Worm (Caenorhabditis elegans) whole organism, young adult: ENCODE results near the gene nlp-7.

ENCODE experiments used
- B0336.3 ChIP-seq: fragments of 200-800 bp; sonication (Bioruptor generic); IDR thresholded peaks from 2 replicates; pipeline ENCODE4 v1.3.6; 2022; ENCODE audit warnings: missing genetic modification characterization, missing compliant biosample characterization
- F52B5.7 ChIP-seq: sonication (generic microtip); optimal IDR thresholded peaks from 2 replicates; lab custom pipeline; 2016; ENCODE audit warnings: mild to moderate bottlenecking, missing genetic modification characterization, missing compliant biosample characterization
- F57C9.4 ChIP-seq: sonication (generic microtip); optimal IDR thresholded peaks from 2 replicates; lab custom pipeline; 2017; ENCODE audit warnings: mild to moderate bottlenecking, missing genetic modification characterization, missing compliant biosample characterization
- Y53G8AR.9 ChIP-seq: fragments of 200-800 bp; sonication (Bioruptor generic); conservative IDR thresholded peaks from 2 replicates; pipeline ENCODE4 v1.3.6; 2022; ENCODE audit warnings: missing genetic modification reagents, missing genetic modification characterization, missing compliant biosample characterization
- Y95B8A.8 ChIP-seq: fragments of 200-800 bp; sonication (Bioruptor generic); IDR thresholded peaks from 2 replicates; pipeline ENCODE4 v1.3.6; 2022; ENCODE audit warnings: missing genetic modification reagents, missing genetic modification characterization, missing compliant biosample characterization
- aptf-3 ChIP-seq: fragments of 200-800 bp; sonication (Bioruptor generic); IDR thresholded peaks from 2 replicates; pipeline ENCODE4 v1.3.6; 2022; ENCODE audit warnings: missing genetic modification characterization, missing compliant biosample characterization
- atf-7 ChIP-seq: sonication (generic microtip); optimal IDR thresholded peaks from 2 replicates; lab custom pipeline; 2017; ENCODE audit warnings: mild to moderate bottlenecking, missing genetic modification characterization, missing compliant biosample characterization
- athp-1 ChIP-seq: sonication (generic microtip); optimal IDR thresholded peaks from 2 replicates; lab custom pipeline; 2017; ENCODE audit warnings: mild to moderate bottlenecking, missing genetic modification characterization, missing compliant biosample characterization
- attf-3 ChIP-seq: fragments of 200-800 bp; sonication (Bioruptor generic); conservative IDR thresholded peaks from 2 replicates; pipeline ENCODE4 v1.3.6; 2022; ENCODE audit warnings: missing genetic modification reagents, missing genetic modification characterization, missing compliant biosample characterization
- attf-5 ChIP-seq: fragments of 200-800 bp; sonication (Bioruptor generic); optimal IDR thresholded peaks from 2 replicates; lab custom pipeline; 2018; ENCODE audit warnings: mild to moderate bottlenecking, missing genetic modification characterization, missing compliant biosample characterization
- bed-2 ChIP-seq: fragments of 200-800 bp; sonication (Bioruptor generic); IDR thresholded peaks from 2 replicates; pipeline ENCODE4 v1.3.6; 2022; ENCODE audit warnings: missing genetic modification reagents, missing genetic modification characterization, missing compliant biosample characterization
- ccch-3 ChIP-seq: fragments of 200-800 bp; sonication (Bioruptor generic); optimal IDR thresholded peaks from 2 replicates; lab custom pipeline; 2018; ENCODE audit warnings: mild to moderate bottlenecking, missing genetic modification characterization, missing compliant biosample characterization
- cebp-2 ChIP-seq: fragments of 200-800 bp; sonication (Bioruptor generic); IDR thresholded peaks from 2 replicates; pipeline ENCODE4 v1.3.6; 2022; ENCODE audit warnings: missing genetic modification characterization, missing compliant biosample characterization
- ceh-27 ChIP-seq: fragments of 200-800 bp; sonication (Bioruptor generic); optimal IDR thresholded peaks from 2 replicates; lab custom pipeline; 2018; ENCODE audit warnings: mild to moderate bottlenecking, missing genetic modification characterization, moderate library complexity, missing compliant biosample characterization
- ceh-58 ChIP-seq: fragments of 200-800 bp; sonication (Bioruptor generic); IDR thresholded peaks from 2 replicates; pipeline ENCODE4 v1.3.6; 2022; ENCODE audit warnings: missing genetic modification characterization, missing compliant biosample characterization
- chd-7 ChIP-seq: sonication (generic microtip); optimal IDR thresholded peaks from 2 replicates; lab custom pipeline; 2016; ENCODE audit warnings: mild to moderate bottlenecking, missing genetic modification characterization, moderate library complexity, missing compliant biosample characterization
- die-1 ChIP-seq: sonication (generic microtip); optimal IDR thresholded peaks from 2 replicates; lab custom pipeline; 2016; ENCODE audit warnings: missing genotype, mild to moderate bottlenecking, missing genetic modification characterization, missing compliant biosample characterization
- dpff-1 ChIP-seq: sonication (generic microtip); optimal IDR thresholded peaks from 2 replicates; lab custom pipeline; 2017; ENCODE audit warnings: mild to moderate bottlenecking, missing genetic modification characterization, missing compliant biosample characterization
- dpl-1 ChIP-seq: fragments of 150-350 bp; optimal IDR thresholded peaks from 2 replicates; lab custom pipeline; 2014; ENCODE audit warnings: missing biosample characterization, missing genetic modification reagents, missing genetic modification characterization
- efl-1 ChIP-seq: fragments of 150-350 bp; optimal IDR thresholded peaks from 2 replicates; lab custom pipeline; 2014; ENCODE audit warnings: missing biosample characterization, missing genetic modification reagents, missing genetic modification characterization
- egrh-3 ChIP-seq: fragments of 200-800 bp; sonication (Bioruptor generic); IDR thresholded peaks from 2 replicates; pipeline ENCODE4 v1.3.6; 2022; ENCODE audit warnings: missing genetic modification reagents, missing genetic modification characterization, missing compliant biosample characterization
- hlh-26 ChIP-seq: fragments of 200-800 bp; sonication (Bioruptor generic); conservative IDR thresholded peaks from 2 replicates; pipeline ENCODE4 v1.3.6; 2022; ENCODE audit warnings: missing genetic modification reagents, missing genetic modification characterization, missing compliant biosample characterization
- hmg-1.2 ChIP-seq: fragments of 200-800 bp; sonication (Bioruptor generic); IDR thresholded peaks from 2 replicates; pipeline ENCODE4 v1.3.6; 2022; ENCODE audit warnings: missing genetic modification reagents, missing genetic modification characterization, missing compliant biosample characterization
- hmg-20 ChIP-seq: fragments of 200-800 bp; sonication (Bioruptor generic); IDR thresholded peaks from 2 replicates; pipeline ENCODE4 v1.3.6; 2022; ENCODE audit warnings: missing genetic modification reagents, missing genetic modification characterization, missing compliant biosample characterization
- lag-1 ChIP-seq: fragments of 200-800 bp; sonication (Bioruptor generic); IDR thresholded peaks from 2 replicates; pipeline ENCODE4 v1.3.6; 2022; ENCODE audit warnings: missing genetic modification reagents, missing genetic modification characterization, missing compliant biosample characterization
- let-607 ChIP-seq, 2 experiments: fragments of 200-800 bp in 1 of 2; sonication (Bioruptor generic) in 1 of 2; sonication (generic microtip) in 1 of 2; optimal IDR thresholded peaks; 2 replicates each; lab custom pipeline; 2016 to 2018; ENCODE audit warnings: mild to moderate bottlenecking in 2 of 2, missing compliant biosample characterization in 2 of 2, missing genetic modification characterization in 2 of 2, moderate library complexity in 2 of 2, missing genotype in 1 of 2
- lin-40 ChIP-seq: sonication (generic microtip); optimal IDR thresholded peaks from 2 replicates; lab custom pipeline; 2016; ENCODE audit warnings: missing genetic modification characterization, mild to moderate bottlenecking, missing compliant biosample characterization, missing genotype, missing genetic modification reagents
- lsy-27 ChIP-seq: sonication (generic microtip); optimal IDR thresholded peaks from 2 replicates; lab custom pipeline; 2017; ENCODE audit warnings: missing genetic modification characterization, mild to moderate bottlenecking, missing compliant biosample characterization, antibody characterized with exemption, missing genotype, borderline replicate concordance; ENCODE audit not compliant: insufficient read depth
- madf-10 ChIP-seq: sonication (generic microtip); optimal IDR thresholded peaks from 2 replicates; lab custom pipeline; 2016; ENCODE audit warnings: mild to moderate bottlenecking, missing genetic modification characterization, missing compliant biosample characterization
- madf-3 ChIP-seq: fragments of 200-800 bp; sonication (Bioruptor generic); IDR thresholded peaks from 2 replicates; pipeline ENCODE4 v1.3.6; 2022; ENCODE audit warnings: missing genetic modification reagents, missing genetic modification characterization, missing compliant biosample characterization
- mcd-1 ChIP-seq: fragments of 200-800 bp; sonication (Bioruptor generic); IDR thresholded peaks from 2 replicates; pipeline ENCODE4 v1.3.6; 2022; ENCODE audit warnings: missing genetic modification reagents, missing genetic modification characterization, missing compliant biosample characterization
- mel-28 ChIP-seq: sonication (generic microtip); optimal IDR thresholded peaks from 2 replicates; lab custom pipeline; 2016; ENCODE audit warnings: borderline replicate concordance, mild to moderate bottlenecking, missing genetic modification characterization, missing compliant biosample characterization
- mes-4 ChIP-seq: sonication (generic microtip); optimal IDR thresholded peaks from 2 replicates; lab custom pipeline; 2016; ENCODE audit warnings: missing genotype, missing genetic modification characterization, missing compliant biosample characterization
- nfya-2 ChIP-seq: fragments of 200-800 bp; sonication (Bioruptor generic); IDR thresholded peaks from 2 replicates; pipeline ENCODE4 v1.3.6; 2022; ENCODE audit warnings: missing genetic modification reagents, missing genetic modification characterization, missing compliant biosample characterization
- nfyb-1 ChIP-seq: fragments of 200-800 bp; sonication (Bioruptor generic); IDR thresholded peaks from 2 replicates; pipeline ENCODE4 v1.3.6; 2022; ENCODE audit warnings: missing genetic modification reagents, missing genetic modification characterization, missing compliant biosample characterization
- nhr-120 ChIP-seq: fragments of 200-800 bp; sonication (Bioruptor generic); IDR thresholded peaks from 2 replicates; pipeline ENCODE4 v1.3.6; 2022; ENCODE audit warnings: missing genetic modification characterization, missing compliant biosample characterization
- nhr-179 ChIP-seq: sonication (generic microtip); optimal IDR thresholded peaks from 2 replicates; lab custom pipeline; 2016; ENCODE audit warnings: mild to moderate bottlenecking, missing genetic modification characterization, missing compliant biosample characterization
- pbrm-1 ChIP-seq: fragments of 200-800 bp; sonication (Bioruptor generic); IDR thresholded peaks from 2 replicates; pipeline ENCODE4 v1.3.6; 2022; ENCODE audit warnings: missing genetic modification reagents, missing genetic modification characterization, missing compliant biosample characterization
- rcor-1 ChIP-seq: fragments of 200-800 bp; sonication (Bioruptor generic); IDR thresholded peaks from 2 replicates; pipeline ENCODE4 v1.3.6; 2022; ENCODE audit warnings: missing genetic modification reagents, missing genetic modification characterization, missing compliant biosample characterization
- sdz-38 ChIP-seq: sonication (generic microtip); optimal IDR thresholded peaks from 2 replicates; lab custom pipeline; 2016; ENCODE audit warnings: missing genotype, missing genetic modification characterization, missing compliant biosample characterization
- snpc-4 ChIP-seq, 5 experiments: fragments of 150-350 bp in 1 of 5; sonication (generic microtip) in 4 of 5; optimal IDR thresholded peaks; 2 replicates each; lab custom pipeline; 2014 to 2018; ENCODE audit warnings: missing genetic modification characterization in 5 of 5, missing biosample characterization in 3 of 5, antibody characterized with exemption in 2 of 5, mild to moderate bottlenecking in 2 of 5, missing compliant biosample characterization in 2 of 5, missing genotype in 2 of 5, moderate library complexity in 2 of 5, missing genetic modification reagents in 1 of 5
- sptf-2 ChIP-seq: fragments of 200-800 bp; sonication (Bioruptor generic); optimal IDR thresholded peaks from 2 replicates; lab custom pipeline; 2018; ENCODE audit warnings: mild to moderate bottlenecking, missing genetic modification characterization, missing compliant biosample characterization
- tbp1 ChIP-seq: fragments of 200-800 bp; sonication (Bioruptor generic); optimal IDR thresholded peaks from 2 replicates; lab custom pipeline; 2018; ENCODE audit warnings: mild to moderate bottlenecking, missing genetic modification characterization, missing compliant biosample characterization
- unc-130 ChIP-seq: sonication (generic microtip); optimal IDR thresholded peaks from 2 replicates; lab custom pipeline; 2016; ENCODE audit warnings: missing genetic modification reagents, missing genetic modification characterization, missing compliant biosample characterization
- ztf-18 ChIP-seq: sonication (generic microtip); optimal IDR thresholded peaks from 2 replicates; lab custom pipeline; 2016; ENCODE audit warnings: missing genotype, mild to moderate bottlenecking, missing genetic modification characterization, missing compliant biosample characterization
- ztf-22 ChIP-seq: fragments of 200-800 bp; sonication (Bioruptor generic); optimal IDR thresholded peaks from 2 replicates; lab custom pipeline; 2018; ENCODE audit warnings: mild to moderate bottlenecking, missing genetic modification characterization, moderate library complexity, missing compliant biosample characterization
- ztf-26 ChIP-seq: sonication (generic microtip); optimal IDR thresholded peaks from 2 replicates; lab custom pipeline; 2017; ENCODE audit warnings: missing genetic modification characterization, missing compliant biosample characterization
- ztf-3 ChIP-seq: fragments of 200-800 bp; sonication (Bioruptor generic); optimal IDR thresholded peaks from 2 replicates; lab custom pipeline; 2018; ENCODE audit warnings: mild to moderate bottlenecking, missing genetic modification characterization, missing compliant biosample characterization

nlp-7 gene

ce11 chrX:8608756-8609155, 15.8 kb downstream of the nlp-7 start (continued):
- TF ChIP-seq snpc-4 (GFP tag; optimal IDR thresholded peaks at IDR 0.05; lab: Kevin White, UChicago) = peak; percentile 47
- peak in 2 of 4 experiments; percentile 51 to 60 for TF ChIP-seq snpc-4 (tag; optimal IDR thresholded peaks at IDR 0.05; lab: Kevin White, UChicago)
- peak; percentile 7 for TF ChIP-seq nhr-179 (tag; lab: Kevin White, UChicago)
- TF ChIP-seq ztf-18 (tag; lab: Kevin White, UChicago) = peak; percentile 55
- TF ChIP-seq cebp-2 (GFP tag; lab: Robert Waterston, UW) = 0 out of 2 replicates have a peak, but pooled peaks have one; percentile 67
- TF ChIP-seq nfyb-1 (GFP tag; lab: Robert Waterston, UW) = peak; percentile 75
- peak; percentile 47; the same call in 1 of the 2 replicates for TF ChIP-seq pbrm-1 (GFP tag; lab: Robert Waterston, UW)
- peak; percentile 72 for TF ChIP-seq die-1 (tag; lab: Kevin White, UChicago)
- no peak for TF ChIP-seq dpl-1 (GFP tag; lab: Kevin White, UChicago)
- TF ChIP-seq hmg-1.2 (GFP tag; lab: Robert Waterston, UW) = peak; percentile 77; the same call in 1 of the 2 replicates
- no peak for TF ChIP-seq bed-2
- TF ChIP-seq Y95B8A.8 (GFP tag; lab: Robert Waterston, UW) = no peak
- peak; percentile 62; the same call in 1 of the 2 replicates for TF ChIP-seq hmg-20 (GFP tag; lab: Robert Waterston, UW)
- TF ChIP-seq ztf-22 (GFP tag; lab: Kevin White, UChicago) = no peak
- TF ChIP-seq mes-4 = no peak
- TF ChIP-seq madf-3 (GFP tag; lab: Robert Waterston, UW) = no peak
- TF ChIP-seq Y53G8AR.9 (GFP tag; lab: Robert Waterston, UW) = no peak
- no peak for TF ChIP-seq ztf-3 (GFP tag; lab: Kevin White, UChicago)
- peak; percentile 1 for TF ChIP-seq unc-130 (GFP tag; lab: Kevin White, UChicago)
- TF ChIP-seq dpff-1 (tag; lab: Kevin White, UChicago) = no peak
- TF ChIP-seq madf-10 (tag; lab: Kevin White, UChicago) = no peak
- TF ChIP-seq sptf-2 (GFP tag; lab: Kevin White, UChicago) = peak; percentile 24
- no peak for TF ChIP-seq B0336.3
- peak; percentile 2 for TF ChIP-seq attf-5
- TF ChIP-seq ceh-27 = no peak
- TF ChIP-seq lin-40 (tag; lab: Kevin White, UChicago) = peak; percentile 50
- peak; percentile 90 for TF ChIP-seq tbp1 (GFP tag; lab: Kevin White, UChicago)
- TF ChIP-seq rcor-1 (GFP tag; lab: Robert Waterston, UW) = 0 out of 2 replicates have a peak, but pooled peaks have one; percentile 20
- TF ChIP-seq ccch-3 (GFP tag; lab: Kevin White, UChicago) = no peak
- TF ChIP-seq F52B5.7 (tag; lab: Kevin White, UChicago) = peak; percentile 16
- TF ChIP-seq mcd-1 (GFP tag; lab: Robert Waterston, UW) = no peak; the same call in none of the 2 replicates
- TF ChIP-seq lag-1 (GFP tag; lab: Robert Waterston, UW) = no peak
- no peak for TF ChIP-seq sdz-38 (tag; lab: Kevin White, UChicago)
- no peak for TF ChIP-seq efl-1
- peak; percentile 71 for TF ChIP-seq chd-7
- no peak for TF ChIP-seq mel-28
- TF ChIP-seq attf-3 (GFP tag; lab: Robert Waterston, UW) = 0 out of 2 replicates have a peak, but pooled peaks have one; percentile 14
- TF ChIP-seq F57C9.4 (tag; lab: Kevin White, UChicago) = no peak
- TF ChIP-seq egrh-3 (GFP tag; lab: Robert Waterston, UW) = no peak
- TF ChIP-seq lsy-27 (tag; lab: Kevin White, UChicago) = peak; percentile 42
- no peak for TF ChIP-seq nhr-120
- no peak for TF ChIP-seq hlh-26 (GFP tag; lab: Robert Waterston, UW)
- TF ChIP-seq athp-1 (tag; lab: Kevin White, UChicago) = peak; percentile 29
- peak; percentile 77; the same call in 1 of the 2 replicates for TF ChIP-seq ceh-58
- TF ChIP-seq aptf-3 (GFP tag; lab: Robert Waterston, UW) = no peak
- TF ChIP-seq ztf-26 (tag; lab: Kevin White, UChicago) = peak; percentile 73
- TF ChIP-seq nfya-2 (GFP tag; lab: Robert Waterston, UW) = no peak
- TF ChIP-seq atf-7 (tag; lab: Kevin White, UChicago) = no peak
- peak in 1 of 2 experiments; percentile 43 for TF ChIP-seq let-607 (tag; optimal IDR thresholded peaks at IDR 0.05; lab: Kevin White, UChicago)
